Fruit fly (Drosophila melanogaster): ENCODE results near the gene CG32055.
A peak's percentile ranks its signal among the peaks of the same experiment; 100 is the strongest.

CG32055 gene

dm6 chr3L:10224470-10225213 is 4.7 kb upstream of the CG32055 start (continued):
- peak; percentile 17 for TF ChIP-seq Sox14 (GFP tag; optimal IDR thresholded peaks at IDR 0.05)
- no peak for TF ChIP-seq topi (GFP tag; optimal IDR thresholded peaks at IDR 0.05)
- peak; percentile 21 for TF ChIP-seq cyc (GFP tag; optimal IDR thresholded peaks at IDR 0.05)
- TF ChIP-seq CG34406 (GFP tag; optimal IDR thresholded peaks at IDR 0.05), result peak; percentile 4
- TF ChIP-seq CG6854 (GFP tag; optimal IDR thresholded peaks at IDR 0.05), result no peak

dm6 chr3L:10223397-10223796 is 3.4 kb upstream of the CG32055 start:
- TF ChIP-seq CG11902 (GFP tag; optimal IDR thresholded peaks at IDR 0.05), result no peak
- peak; percentile 88 for TF ChIP-seq vri (GFP tag; optimal IDR thresholded peaks at IDR 0.05)
- peak; percentile 63 for TF ChIP-seq fkh (GFP tag; optimal IDR thresholded peaks at IDR 0.05)
- TF ChIP-seq svp (GFP tag), result peak; percentile 96

dm6 chr3L:10215365-10215764 is 4.6 kb downstream of the CG32055 start, which contains the start of gene CG8065:
TSS of gene CG8065 (plus strand) at chr3L:10215665.
- TF ChIP-seq CG31627 (GFP tag; optimal IDR thresholded peaks at IDR 0.05), result no peak
- no peak for TF ChIP-seq CG32006 (GFP tag; optimal IDR thresholded peaks at IDR 0.05)
- no peak for TF ChIP-seq salr (GFP tag; optimal IDR thresholded peaks at IDR 0.05)
- no peak for TF ChIP-seq CG1621 (tag; optimal IDR thresholded peaks at IDR 0.05)
- TF ChIP-seq CG10669 (GFP tag; optimal IDR thresholded peaks at IDR 0.05), result no peak
- TF ChIP-seq CG8319 (GFP tag; optimal IDR thresholded peaks at IDR 0.05), result no peak
- no peak for TF ChIP-seq CG11902 (GFP tag; optimal IDR thresholded peaks at IDR 0.05)
- TF ChIP-seq Met (GFP tag; optimal IDR thresholded peaks at IDR 0.05), result no peak
- TF ChIP-seq Sox14 (GFP tag; optimal IDR thresholded peaks at IDR 0.05), result no peak
- no peak for TF ChIP-seq Sox102F (GFP tag; optimal IDR thresholded peaks at IDR 0.05)
- no peak for TF ChIP-seq CG7368 (GFP tag; optimal IDR thresholded peaks at IDR 0.05)
- no peak for TF ChIP-seq CG15336 (GFP tag; IDR thresholded peaks at IDR 0.05)
- no peak for TF ChIP-seq CG6163 (GFP tag; IDR thresholded peaks at IDR 0.05)
- no peak for TF ChIP-seq CG6854 (GFP tag; optimal IDR thresholded peaks at IDR 0.05)

- TF ChIP-seq dsx (GFP tag; optimal IDR thresholded peaks at IDR 0.05; ENCODE audit: poor library complexity, severe bottlenecking) (no peak), achi (GFP tag; optimal IDR thresholded peaks at IDR 0.05) (peak; percentile 29), cyc (GFP tag; optimal IDR thresholded peaks at IDR 0.05) (no peak), eg (GFP tag; IDR thresholded peaks at IDR 0.05) (peak; percentile 31; the same call in 1 of the 3 replicates), CG3032 (tag; optimal IDR thresholded peaks at IDR 0.05) (no peak), acj6 (GFP tag; optimal IDR thresholded peaks at IDR 0.05) (peak; percentile 32), OdsH (GFP tag; optimal IDR thresholded peaks at IDR 0.05) (peak; percentile 52), CG4318 (GFP tag; optimal IDR thresholded peaks at IDR 0.05) (peak; percentile 41), salr (GFP tag; optimal IDR thresholded peaks at IDR 0.05) (peak in 1 of 2 experiments; percentile 33), pdm3 (GFP tag; optimal IDR thresholded peaks at IDR 0.05) (peak; percentile 46), CG8119 (GFP tag; IDR thresholded peaks at IDR 0.05) (peak; percentile 33; the same call in 1 of the 3 replicates), Eip75B (GFP tag; optimal IDR thresholded peaks at IDR 0.05) (peak; percentile 35), Eip78C (GFP tag) (peak; percentile 91), esn (GFP tag; optimal IDR thresholded peaks at IDR 0.05) (no peak), Blimp-1 (GFP tag; optimal IDR thresholded peaks at IDR 0.05) (peak; percentile 84), CG11762 (GFP tag; optimal IDR thresholded peaks at IDR 0.05; ENCODE audit: insufficient read depth) (no peak), Ets96B (tag; optimal IDR thresholded peaks at IDR 0.05) (no peak), CG16779 (tag; optimal IDR thresholded peaks at IDR 0.05) (no peak), Ets21C (GFP tag; optimal IDR thresholded peaks at IDR 0.05) (no peak), CG15336 (GFP tag; IDR thresholded peaks at IDR 0.05) (peak; percentile 58), fkh (GFP tag; optimal IDR thresholded peaks at IDR 0.05) (peak; percentile 24), Sox14 (GFP tag; optimal IDR thresholded peaks at IDR 0.05) (no peak), CG8632 (GFP tag; optimal IDR thresholded peaks at IDR 0.05) (peak; percentile 27), vri (GFP tag; optimal IDR thresholded peaks at IDR 0.05) (no peak), svp (GFP tag) (peak; percentile 28), ss (GFP tag; optimal IDR thresholded peaks at IDR 0.05) (no peak), CG10669 (GFP tag; optimal IDR thresholded peaks at IDR 0.05) (no peak), CG32006 (GFP tag; optimal IDR thresholded peaks at IDR 0.05) (peak; percentile 80), Sox15 (GFP tag; optimal IDR thresholded peaks at IDR 0.05) (no peak), fd59A (GFP tag; optimal IDR thresholded peaks at IDR 0.05) (no peak), Met (GFP tag; optimal IDR thresholded peaks at IDR 0.05) (peak; percentile 27)
Measured at dm6 chr3L:10206226-10206968, 13.6 kb downstream of the CG32055 start.

All from whole organism, prepupa.